Worm (Caenorhabditis elegans) whole organism, late embryonic: ENCODE measurements around the gene B0280.2.

Experiments used
- dve-1 ChIP-seq: sonication (generic microtip); optimal IDR thresholded peaks from 2 replicates; lab custom pipeline; 2017; ENCODE audit warnings: antibody characterized with exemption, mild to moderate bottlenecking, missing genetic modification characterization, missing compliant biosample characterization
- fax-1 ChIP-seq: sonication (generic microtip); optimal IDR thresholded peaks from 2 replicates; lab custom pipeline; 2016; ENCODE audit warnings: missing genotype, missing genetic modification characterization, missing compliant biosample characterization

DNA sequence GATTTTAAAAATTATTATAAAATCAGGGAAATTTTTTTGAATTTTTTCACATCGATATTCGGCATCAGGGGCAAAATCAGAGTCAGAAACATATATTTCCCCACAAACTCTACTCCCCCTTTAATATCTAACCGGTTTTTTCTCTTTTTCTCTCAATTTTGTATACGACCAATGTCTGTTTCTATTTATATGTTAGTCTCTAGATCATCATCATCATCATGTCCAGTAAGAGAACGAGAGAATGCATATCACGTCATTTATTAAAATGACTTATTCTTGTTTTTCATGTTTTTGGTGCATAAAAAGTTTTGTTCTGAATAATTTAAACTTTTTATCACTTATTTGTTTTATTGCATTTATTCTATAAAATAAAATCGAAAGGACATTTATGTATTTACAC, 28.1 kb downstream of the B0280.2 start:
- no peak for TF ChIP-seq fax-1 (tag; lab: Kevin White, UChicago)
- TF ChIP-seq dve-1 = no peak
